Fruit fly (Drosophila melanogaster): ENCODE data around the gene EndoA.

EndoA gene

dm6 chr3R:18895227-18895626, 11.2 kb upstream of the EndoA start (continued):
- TF ChIP-seq CG7372 (GFP tag; IDR thresholded peaks at IDR 0.05) (peak; percentile 67), otp (GFP tag; IDR thresholded peaks at IDR 0.05) (no peak), GATAe (GFP tag; conservative IDR thresholded peaks at IDR 0.05) (peak; percentile 99), pros (GFP tag; optimal IDR thresholded peaks at IDR 0.05) (no peak), CG30403 (GFP tag; optimal IDR thresholded peaks at IDR 0.05) (no peak), seq (GFP tag; IDR thresholded peaks at IDR 0.05) (no peak), fd102C (GFP tag; optimal IDR thresholded peaks at IDR 0.05) (no peak), Fer3 (tag; optimal IDR thresholded peaks at IDR 0.05) (peak; percentile 51), jing (GFP tag; optimal IDR thresholded peaks at IDR 0.05) (no peak), Side (GFP tag; optimal IDR thresholded peaks at IDR 0.05) (no peak), Elba2 (GFP tag; optimal IDR thresholded peaks at IDR 0.05) (no peak), cato (GFP tag; optimal IDR thresholded peaks at IDR 0.05; ENCODE audit: borderline replicate concordance) (no peak), CG2202 (tag; optimal IDR thresholded peaks at IDR 0.05) (no peak), btn (GFP tag; optimal IDR thresholded peaks at IDR 0.05) (no peak), CG43689 (GFP tag; IDR thresholded peaks at IDR 0.05) (no peak), Tbp (GFP tag; optimal IDR thresholded peaks at IDR 0.05) (no peak), ci (GFP tag; IDR thresholded peaks at IDR 0.05) (no peak), ase (GFP tag; IDR thresholded peaks at IDR 0.05) (peak; percentile 65; the same call in 2 of the 3 replicates), CG11085 (GFP tag; IDR thresholded peaks at IDR 0.05) (peak; percentile 59), Ssrp (tag; optimal IDR thresholded peaks at IDR 0.05) (no peak), NC2β (GFP tag; optimal IDR thresholded peaks at IDR 0.05) (no peak), H2.0 (GFP tag; IDR thresholded peaks at IDR 0.05) (no peak), CG8478 (optimal IDR thresholded peaks at IDR 0.05) (no peak), CG17359 (tag; optimal IDR thresholded peaks at IDR 0.05) (no peak), pzg (GFP tag; optimal IDR thresholded peaks at IDR 0.05) (no peak), CG17612 (GFP tag; IDR thresholded peaks at IDR 0.05) (no peak), E2f1 (GFP tag; IDR thresholded peaks at IDR 0.05) (peak; percentile 68), CG9215 (GFP tag; IDR thresholded peaks at IDR 0.05) (peak; percentile 74), shn (GFP tag; optimal IDR thresholded peaks at IDR 0.05) (no peak), ken (GFP tag; IDR thresholded peaks at IDR 0.05) (no peak), mam (GFP tag; optimal IDR thresholded peaks at IDR 0.05) (no peak), Pdp1 (GFP tag; optimal IDR thresholded peaks at IDR 0.05) (no peak), CG2120 (GFP tag; optimal IDR thresholded peaks at IDR 0.05) (no peak), tgo (GFP tag; IDR thresholded peaks at IDR 0.05) (peak; percentile 80), run (tag; optimal IDR thresholded peaks at IDR 0.05) (no peak), knrl (GFP tag; IDR thresholded peaks at IDR 0.05; ENCODE audit: partially characterized antibody) (no peak), lab (GFP tag; optimal IDR thresholded peaks at IDR 0.05) (peak; percentile 62), bcd (GFP tag; optimal IDR thresholded peaks at IDR 0.05) (no peak), CG16863 (GFP tag; optimal IDR thresholded peaks at IDR 0.05) (no peak), nerfin-1 (tag; optimal IDR thresholded peaks at IDR 0.05) (no peak), yki (optimal IDR thresholded peaks at IDR 0.05) (no peak), CG10209 (GFP tag; optimal IDR thresholded peaks at IDR 0.05) (no peak), pho (GFP tag; optimal IDR thresholded peaks at IDR 0.05) (no peak), repo (GFP tag; optimal IDR thresholded peaks at IDR 0.05) (no peak), CG5180 (GFP tag; optimal IDR thresholded peaks at IDR 0.05) (no peak), crol (GFP tag; IDR thresholded peaks at IDR 0.05) (no peak), slbo (GFP tag; IDR thresholded peaks at IDR 0.05) (0 out of 2 replicates have a peak, but pooled peaks have one; percentile 34), CG9932 (GFP tag; IDR thresholded peaks at IDR 0.05) (no peak), p53 (GFP tag; optimal IDR thresholded peaks at IDR 0.05) (no peak), Poxn (GFP tag; IDR thresholded peaks at IDR 0.05) (no peak), dimm (GFP tag; IDR thresholded peaks at IDR 0.05) (no peak), CG4854 (GFP tag; optimal IDR thresholded peaks at IDR 0.05) (no peak), CG8089 (GFP tag; optimal IDR thresholded peaks at IDR 0.05) (no peak), Hr39 (optimal IDR thresholded peaks at IDR 0.05) (no peak)

All from whole organism, embryonic.